Fruit fly (Drosophila melanogaster): Measurements from ENCODE around the gene CG14402.

Gene CG14402

DNA sequence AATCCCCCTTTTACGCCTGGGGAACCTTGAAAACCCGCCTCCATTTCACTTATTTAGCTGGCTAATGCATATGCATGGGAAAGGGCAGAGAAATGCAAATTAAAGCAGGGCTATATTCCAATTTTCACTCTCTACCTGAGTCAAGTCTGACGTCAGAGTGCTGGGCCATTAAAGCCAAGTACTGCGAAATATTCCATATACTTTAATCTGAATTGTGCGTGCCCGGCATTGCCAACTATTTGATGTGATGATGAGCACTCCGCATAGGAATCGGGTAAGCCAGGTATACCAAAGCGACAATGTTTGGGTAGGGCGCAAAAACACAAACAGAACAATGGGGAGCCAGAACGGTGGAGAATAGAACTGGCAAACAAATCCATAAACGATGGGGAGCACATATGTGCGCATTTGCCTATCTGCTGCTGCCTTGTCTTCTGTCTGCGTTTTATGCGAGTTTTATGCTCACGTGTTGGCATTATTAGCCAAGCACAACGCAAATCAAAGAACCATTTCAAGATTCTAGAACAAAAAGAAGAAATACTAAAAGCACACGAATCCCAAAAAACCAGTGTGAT is 30.6 kb downstream of the CG14402 start:
- peak; percentile 33 for TF ChIP-seq noc (tag; optimal IDR thresholded peaks at IDR 0.05)

DNA sequence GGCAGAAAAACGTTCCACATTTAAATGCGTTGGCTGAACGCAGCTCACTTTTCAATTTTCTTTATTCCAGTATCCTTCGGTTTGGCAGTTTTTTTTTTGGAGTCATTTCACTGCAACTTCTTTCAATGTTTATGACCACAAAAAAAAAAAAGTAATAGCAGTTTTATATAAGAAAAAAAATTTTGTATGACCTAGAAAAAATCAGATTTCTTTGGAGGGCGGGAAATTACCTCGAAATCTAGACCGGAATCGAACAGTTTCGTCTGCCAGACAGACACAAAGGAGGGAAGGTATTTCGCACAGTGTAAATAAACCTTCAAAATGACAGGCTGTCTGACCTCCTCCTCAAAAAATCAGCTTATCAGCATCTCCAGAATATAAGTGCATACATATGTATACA is 31.4 kb downstream of the CG14402 start:
- TF ChIP-seq noc (tag; optimal IDR thresholded peaks at IDR 0.05) = no peak

DNA sequence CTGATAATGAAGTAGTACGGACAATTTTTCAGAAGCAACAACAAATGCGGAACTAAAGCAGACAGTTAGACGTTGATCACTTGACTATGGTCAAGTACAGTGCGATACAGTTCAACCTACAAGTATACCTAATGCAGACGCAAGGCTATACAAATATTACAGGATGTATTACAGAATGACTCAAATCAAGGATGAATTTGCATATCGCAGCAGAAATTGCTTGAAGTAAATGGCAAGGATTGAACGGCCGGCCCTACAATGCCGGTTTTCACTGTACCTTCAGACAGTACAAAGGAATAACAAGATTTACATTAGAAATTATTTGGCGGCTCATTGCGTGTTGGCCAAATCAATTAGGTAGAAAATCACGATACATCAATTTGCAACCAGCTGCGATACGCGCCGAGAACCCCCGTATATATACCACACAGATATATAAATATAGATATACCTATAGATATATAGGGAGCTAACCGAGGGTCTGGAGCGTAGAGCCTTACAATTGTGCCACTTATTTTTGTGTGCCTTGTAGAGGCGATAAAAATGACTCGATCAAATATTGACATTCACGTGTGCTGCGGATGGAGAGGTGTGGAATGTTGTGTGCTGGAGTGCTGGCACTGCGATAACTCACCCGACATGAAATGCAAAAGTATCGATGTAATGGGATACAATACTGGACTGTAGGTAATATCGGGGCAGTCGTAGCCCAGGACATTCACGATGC is 32.4 kb downstream of the CG14402 start:
- peak; percentile 82 for TF ChIP-seq noc (tag; optimal IDR thresholded peaks at IDR 0.05)

- no peak for TF ChIP-seq noc (tag; optimal IDR thresholded peaks at IDR 0.05)
These were observed 34.0 kb downstream of the CG14402 start for dm6 chr2L:20883097-20883496.

DNA sequence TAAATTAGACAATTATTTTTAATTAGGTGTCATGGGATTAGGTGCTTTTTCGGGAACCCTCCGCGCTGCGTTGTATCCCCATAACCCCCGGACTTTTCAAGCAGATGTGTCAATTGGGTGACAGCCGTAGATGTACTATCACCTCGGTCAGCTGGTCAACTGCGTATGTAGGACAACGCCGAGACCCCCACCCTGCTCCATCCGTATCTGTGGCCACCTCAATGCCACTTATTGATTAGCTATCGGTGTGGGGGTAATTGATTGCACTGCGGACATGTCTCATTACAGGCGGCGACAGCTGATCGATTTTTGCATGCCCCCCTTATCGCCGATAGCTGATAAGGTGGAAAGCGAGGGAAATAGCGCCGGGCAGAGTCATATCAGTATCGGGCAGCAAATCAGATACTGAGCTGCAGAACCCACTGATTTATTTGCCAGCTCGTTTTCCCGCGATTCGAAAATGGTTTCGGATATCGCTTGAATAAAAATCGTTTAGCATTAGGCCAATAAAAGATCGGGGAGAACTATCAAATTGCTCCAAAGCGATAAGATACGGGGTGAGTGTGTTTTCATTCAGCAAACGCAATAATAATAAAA is 34.6 kb downstream of the CG14402 start:
- TF ChIP-seq noc (tag; optimal IDR thresholded peaks at IDR 0.05) = peak; percentile 67

DNA sequence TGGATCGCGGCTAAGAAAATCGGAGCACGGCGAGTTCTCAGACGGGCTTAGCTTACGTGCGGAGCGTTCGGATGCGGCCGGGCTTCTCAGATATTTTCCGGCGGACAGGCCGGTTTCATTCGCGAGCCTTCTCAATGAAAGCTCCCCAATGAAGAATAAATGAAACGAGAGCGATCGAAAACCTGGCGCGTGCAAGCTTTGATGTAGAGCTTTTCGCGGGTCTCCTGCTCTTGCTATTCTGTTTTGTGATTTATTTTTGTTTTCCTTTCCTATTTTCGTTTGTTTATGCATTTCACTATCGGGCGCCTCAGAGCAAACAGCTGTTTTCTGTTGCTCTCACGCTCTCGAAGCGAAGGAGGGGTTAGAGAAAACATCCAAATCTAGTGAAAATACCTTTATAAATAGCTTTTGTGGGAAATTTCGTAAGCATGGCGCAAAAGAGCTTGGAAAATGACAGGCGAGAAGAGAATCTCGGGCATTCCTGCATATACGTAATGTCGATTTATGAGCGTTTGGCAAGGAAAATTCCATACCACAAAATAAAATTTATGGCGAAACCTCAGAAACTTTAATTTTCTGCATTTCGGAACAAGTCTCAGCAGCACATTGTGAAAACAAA is 36.9 kb downstream of the CG14402 start:
- peak; percentile 25 for TF ChIP-seq noc (tag; optimal IDR thresholded peaks at IDR 0.05)

- no peak for TF ChIP-seq noc (tag; optimal IDR thresholded peaks at IDR 0.05)
These were observed 38.2 kb downstream of the CG14402 start for dm6 chr2L:20887273-20887672.

dm6 chr2L:20889857-20890606 is 40.9 kb downstream of the CG14402 start:
- no peak for TF ChIP-seq noc (tag; optimal IDR thresholded peaks at IDR 0.05)

dm6 chr2L:20891188-20891587 is 42.1 kb downstream of the CG14402 start:
- no peak for TF ChIP-seq noc (tag; optimal IDR thresholded peaks at IDR 0.05)

DNA sequence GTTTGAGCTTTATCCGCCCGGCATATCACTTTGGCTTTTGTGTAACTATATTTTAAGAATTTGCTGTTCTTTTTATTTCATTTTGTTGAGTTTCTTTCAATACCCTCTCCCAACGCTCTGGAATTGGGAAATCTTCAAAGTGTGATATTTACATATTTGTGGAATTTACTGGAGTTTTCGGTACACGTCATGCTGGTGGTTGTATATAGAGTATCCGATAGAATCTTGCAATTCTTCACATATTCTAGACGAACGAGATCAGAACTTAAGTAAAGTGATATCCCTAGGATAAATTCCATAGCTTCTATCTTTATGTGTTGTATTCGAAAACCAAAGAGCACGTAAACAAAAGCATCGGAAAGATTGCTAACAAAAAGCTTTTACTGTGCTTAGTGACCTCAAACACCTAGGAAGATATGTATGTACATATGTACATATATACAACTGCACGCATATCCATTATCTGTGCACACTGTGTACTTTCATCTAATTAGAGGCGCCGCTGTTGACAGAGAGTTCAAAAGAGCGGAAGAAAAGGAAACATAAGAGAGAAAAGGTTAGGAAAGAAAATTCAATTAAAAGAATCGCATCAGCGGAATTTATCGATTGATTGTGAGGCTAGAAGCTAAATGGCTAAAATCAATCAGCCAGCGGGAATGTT is 47.7 kb downstream of the CG14402 start:
- TF ChIP-seq noc (tag; optimal IDR thresholded peaks at IDR 0.05) = no peak

dm6 chr2L:20898478-20899075 is 49.5 kb downstream of the CG14402 start:
- no peak for TF ChIP-seq noc (tag; optimal IDR thresholded peaks at IDR 0.05)
